Worm (Caenorhabditis elegans) whole organism, young adult: Measurements from ENCODE around the gene K01A2.4.

Source experiments
- B0019.2 ChIP-seq: fragments of 200-800 bp; sonication (Bioruptor generic); conservative IDR thresholded peaks from 2 replicates; pipeline ENCODE4 v1.3.6; 2022; ENCODE audit warnings: missing genetic modification reagents, missing genetic modification characterization, missing compliant biosample characterization
- D2030.7 ChIP-seq: fragments of 200-800 bp; sonication (Bioruptor generic); IDR thresholded peaks from 2 replicates; pipeline ENCODE4 v1.3.6; 2022; ENCODE audit warnings: missing genetic modification reagents, missing genetic modification characterization, missing compliant biosample characterization
- F52B5.7 ChIP-seq: sonication (generic microtip); optimal IDR thresholded peaks from 2 replicates; lab custom pipeline; 2016; ENCODE audit warnings: mild to moderate bottlenecking, missing genetic modification characterization, missing compliant biosample characterization
- F55B11.4 ChIP-seq: sonication (generic microtip); optimal IDR thresholded peaks from 2 replicates; lab custom pipeline; 2016; ENCODE audit warnings: missing compliant biosample characterization, missing genetic modification characterization, borderline replicate concordance; ENCODE audit not compliant: insufficient read depth
- F57A8.1 ChIP-seq: fragments of 200-800 bp; sonication (Bioruptor generic); optimal IDR thresholded peaks from 2 replicates; lab custom pipeline; 2018; ENCODE audit warnings: mild to moderate bottlenecking, missing genetic modification characterization, moderate library complexity, missing compliant biosample characterization
- K12H6.12 ChIP-seq: fragments of 200-800 bp; sonication (Bioruptor generic); optimal IDR thresholded peaks from 2 replicates; lab custom pipeline; 2018; ENCODE audit warnings: mild to moderate bottlenecking, missing genetic modification characterization, missing compliant biosample characterization
- T07F8.4 ChIP-seq: sonication (generic microtip); optimal IDR thresholded peaks from 2 replicates; lab custom pipeline; 2016; ENCODE audit warnings: mild to moderate bottlenecking, missing genetic modification characterization, moderate library complexity, missing compliant biosample characterization
- Y53F4B.3 ChIP-seq: fragments of 200-800 bp; sonication (Bioruptor generic); IDR thresholded peaks from 2 replicates; pipeline ENCODE4 v1.3.6; 2022; ENCODE audit warnings: missing genetic modification reagents, missing genetic modification characterization, missing compliant biosample characterization
- Y56A3A.18 ChIP-seq: fragments of 200-800 bp; sonication (Bioruptor generic); IDR thresholded peaks from 2 replicates; pipeline ENCODE4 v1.3.6; 2022; ENCODE audit warnings: missing genetic modification reagents, missing genetic modification characterization, missing compliant biosample characterization
- akir-1 ChIP-seq: fragments of 200-800 bp; sonication (Bioruptor generic); optimal IDR thresholded peaks from 2 replicates; lab custom pipeline; 2018; ENCODE audit warnings: mild to moderate bottlenecking, missing genetic modification characterization, moderate library complexity, missing compliant biosample characterization
- bed-1 ChIP-seq: fragments of 200-800 bp; sonication (Bioruptor generic); IDR thresholded peaks from 2 replicates; pipeline ENCODE4 v1.3.6; 2022; ENCODE audit warnings: missing genetic modification reagents, missing genetic modification characterization, missing compliant biosample characterization
- ceh-40 ChIP-seq: fragments of 200-800 bp; sonication (Bioruptor generic); IDR thresholded peaks from 2 replicates; pipeline ENCODE4 v1.3.6; 2022; ENCODE audit warnings: missing genetic modification characterization, missing compliant biosample characterization
- ceh-58 ChIP-seq: fragments of 200-800 bp; sonication (Bioruptor generic); IDR thresholded peaks from 2 replicates; pipeline ENCODE4 v1.3.6; 2022; ENCODE audit warnings: missing genetic modification characterization, missing compliant biosample characterization
- egl-18 ChIP-seq: fragments of 200-800 bp; sonication (Bioruptor generic); IDR thresholded peaks from 2 replicates; pipeline ENCODE4 v1.3.6; 2022; ENCODE audit warnings: missing genetic modification reagents, missing genetic modification characterization, missing compliant biosample characterization
- egl-44 ChIP-seq: fragments of 200-800 bp; sonication (Bioruptor generic); IDR thresholded peaks from 2 replicates; pipeline ENCODE4 v1.3.6; 2022; ENCODE audit warnings: missing genetic modification reagents, missing genetic modification characterization, missing compliant biosample characterization
- ekl-4 ChIP-seq: fragments of 200-800 bp; sonication (Bioruptor generic); IDR thresholded peaks from 2 replicates; pipeline ENCODE4 v1.3.6; 2022; ENCODE audit warnings: missing genetic modification reagents, missing genetic modification characterization, missing compliant biosample characterization
- ets-4 ChIP-seq: fragments of 200-800 bp; sonication (Bioruptor generic); optimal IDR thresholded peaks from 2 replicates; lab custom pipeline; 2018; ENCODE audit warnings: mild to moderate bottlenecking, missing genetic modification characterization, missing compliant biosample characterization
- fkh-3 ChIP-seq: sonication (generic microtip); optimal IDR thresholded peaks from 2 replicates; lab custom pipeline; 2016; ENCODE audit warnings: mild to moderate bottlenecking, missing genetic modification characterization, missing compliant biosample characterization
- him-1 ChIP-seq: sonication (generic microtip); optimal IDR thresholded peaks from 2 replicates; lab custom pipeline; 2016; ENCODE audit warnings: missing genotype, missing genetic modification reagents, missing genetic modification characterization, missing compliant biosample characterization
- hlh-12 ChIP-seq: sonication (generic microtip); optimal IDR thresholded peaks from 2 replicates; lab custom pipeline; 2016; ENCODE audit warnings: missing genetic modification characterization, missing compliant biosample characterization
- hmg-20 ChIP-seq: fragments of 200-800 bp; sonication (Bioruptor generic); IDR thresholded peaks from 2 replicates; pipeline ENCODE4 v1.3.6; 2022; ENCODE audit warnings: missing genetic modification reagents, missing genetic modification characterization, missing compliant biosample characterization
- hsf-1 ChIP-seq: fragments of 200-800 bp; sonication (Bioruptor generic); IDR thresholded peaks from 2 replicates; pipeline ENCODE4 v1.3.6; 2022; ENCODE audit warnings: missing genetic modification reagents, missing genetic modification characterization, missing compliant biosample characterization
- lag-1 ChIP-seq: fragments of 200-800 bp; sonication (Bioruptor generic); IDR thresholded peaks from 2 replicates; pipeline ENCODE4 v1.3.6; 2022; ENCODE audit warnings: missing genetic modification reagents, missing genetic modification characterization, missing compliant biosample characterization
- lsy-27 ChIP-seq: sonication (generic microtip); optimal IDR thresholded peaks from 2 replicates; lab custom pipeline; 2017; ENCODE audit warnings: missing genetic modification characterization, mild to moderate bottlenecking, missing compliant biosample characterization, antibody characterized with exemption, missing genotype, borderline replicate concordance; ENCODE audit not compliant: insufficient read depth
- rpc-1 ChIP-seq, 2 experiments: fragments of 150-350 bp in 1 of 2; sonication (generic microtip) in 1 of 2; optimal IDR thresholded peaks; 2 replicates each; lab custom pipeline; 2014 to 2018; ENCODE audit warnings: missing biosample characterization in 1 of 2, missing genetic modification characterization in 1 of 2, missing genetic modification reagents in 1 of 2, missing genotype in 1 of 2
- sptf-2 ChIP-seq: fragments of 200-800 bp; sonication (Bioruptor generic); optimal IDR thresholded peaks from 2 replicates; lab custom pipeline; 2018; ENCODE audit warnings: mild to moderate bottlenecking, missing genetic modification characterization, missing compliant biosample characterization
- tbp1 ChIP-seq: fragments of 200-800 bp; sonication (Bioruptor generic); optimal IDR thresholded peaks from 2 replicates; lab custom pipeline; 2018; ENCODE audit warnings: mild to moderate bottlenecking, missing genetic modification characterization, missing compliant biosample characterization
- unc-62 ChIP-seq: fragments of 150-350 bp; optimal IDR thresholded peaks from 2 replicates; lab custom pipeline; 2014; ENCODE audit warnings: missing biosample characterization, missing genetic modification reagents, missing genetic modification characterization
- ztf-6 ChIP-seq: fragments of 200-800 bp; sonication (Bioruptor generic); IDR thresholded peaks from 2 replicates; pipeline ENCODE4 v1.3.6; 2022; ENCODE audit warnings: missing genetic modification reagents, missing genetic modification characterization, missing compliant biosample characterization

K01A2.4 gene

ce11 chrII:294606-295005, 12.6 kb upstream of the K01A2.4 start, which contains the start of gene B0432.11:
Gene B0432.11 (minus strand): TSS chrII:294706.
- TF ChIP-seq bed-1 (GFP tag; lab: Robert Waterston, UW) (no peak), him-1 (tag; lab: Kevin White, UChicago) (no peak), lsy-27 (tag; lab: Kevin White, UChicago) (no peak), D2030.7 (no peak), T07F8.4 (tag; lab: Kevin White, UChicago) (no peak)

- no peak for TF ChIP-seq F55B11.4 (tag; lab: Kevin White, UChicago)
- no peak for TF ChIP-seq tbp1 (GFP tag; lab: Kevin White, UChicago)
- TF ChIP-seq egl-44 (GFP tag; lab: Robert Waterston, UW) = no peak
- no peak for TF ChIP-seq akir-1 (GFP tag; lab: Kevin White, UChicago)
- no peak for TF ChIP-seq Y56A3A.18
- no peak for TF ChIP-seq ztf-6
- no peak for TF ChIP-seq T07F8.4 (tag; lab: Kevin White, UChicago)
- no peak for TF ChIP-seq unc-62 (GFP tag; lab: Kevin White, UChicago)
Measured at ce11 chrII:296911-297440, 10.3 kb upstream of the K01A2.4 start, which contains the start of the genes clec-117 and B0432.1. Gene clec-117 (minus strand): TSS chrII:297011. Gene B0432.1 (plus strand): TSS chrII:297390.

ce11 chrII:299684-300083, 7.6 kb upstream of the K01A2.4 start, which contains the start of gene K01A2.6:
Gene K01A2.6 (plus strand): TSS chrII:299984.
- TF ChIP-seq K12H6.12 (tag; lab: Kevin White, UChicago) (no peak), ztf-6 (no peak), lag-1 (GFP tag; lab: Robert Waterston, UW) (no peak), ceh-40 (GFP tag; lab: Robert Waterston, UW) (no peak), hmg-20 (no peak), ekl-4 (GFP tag; lab: Robert Waterston, UW) (no peak), lsy-27 (tag; lab: Kevin White, UChicago) (no peak), fkh-3 (tag; lab: Kevin White, UChicago) (no peak), unc-62 (GFP tag; lab: Kevin White, UChicago) (no peak), F57A8.1 (GFP tag; lab: Kevin White, UChicago) (no peak), ceh-58 (GFP tag; lab: Robert Waterston, UW) (no peak), B0019.2 (GFP tag; lab: Robert Waterston, UW) (no peak), hlh-12 (tag; lab: Kevin White, UChicago) (no peak), ets-4 (no peak), Y53F4B.3 (GFP tag; lab: Robert Waterston, UW) (no peak)

DNA sequence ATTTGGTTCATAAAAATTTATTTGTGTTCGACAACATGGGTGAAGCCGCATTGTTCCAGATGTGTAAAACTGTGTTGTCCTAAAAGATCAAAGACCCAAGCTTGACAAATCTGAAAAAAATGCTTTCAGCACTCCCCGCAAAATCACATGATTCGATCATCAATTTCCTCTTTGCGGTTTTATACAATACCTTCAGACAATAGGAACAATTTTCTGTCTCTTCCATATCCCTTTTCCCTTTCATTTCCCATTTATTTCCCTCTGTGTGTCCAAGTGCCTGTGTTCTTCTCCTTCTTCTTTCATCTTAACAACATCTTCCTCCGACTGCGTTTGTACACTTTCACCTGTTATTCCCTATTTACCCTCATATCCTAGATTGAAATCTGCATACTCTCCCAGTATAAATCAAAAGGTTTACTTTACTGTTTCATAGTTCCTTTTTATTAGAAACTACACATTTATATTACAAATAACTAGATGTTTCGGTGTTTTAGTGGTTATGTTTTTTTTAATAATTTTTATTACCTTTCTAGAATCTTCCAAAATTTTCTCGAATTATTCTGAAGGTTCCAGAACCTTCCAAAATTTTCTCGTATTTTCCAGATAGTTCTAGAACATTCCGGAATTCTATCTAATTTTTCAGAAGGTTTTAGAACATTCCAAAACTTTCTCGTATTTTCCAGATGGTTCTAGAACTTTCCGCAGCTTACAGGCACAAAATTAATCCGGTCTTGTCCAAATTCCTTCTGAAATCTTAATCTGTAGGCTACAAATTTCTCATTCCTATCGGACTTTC, 6.1 kb upstream of the K01A2.4 start, which contains the start of gene K01A2.5:
Gene K01A2.5 (plus strand): TSS at position 297 of the 796 bp plus-strand sequence.
- TF ChIP-seq unc-62 (GFP tag; lab: Kevin White, UChicago) (no peak), egl-18 (GFP tag; lab: Robert Waterston, UW) (no peak), F52B5.7 (tag; lab: Kevin White, UChicago) (no peak), sptf-2 (GFP tag; lab: Kevin White, UChicago) (no peak), hsf-1 (GFP tag; lab: Robert Waterston, UW) (peak; percentile 85), rpc-1 (optimal IDR thresholded peaks at IDR 0.05; lab: Kevin White, UChicago) (peak; percentile 51), rpc-1 (tag; optimal IDR thresholded peaks at IDR 0.05; lab: Kevin White, UChicago) (no peak)
